Worm (Caenorhabditis elegans): ENCODE measurements around the gene W08F4.3.
A peak's percentile ranks its signal among the peaks of the same experiment; 100 is the strongest.

The W08F4.3 gene

ce11 chrII:602969-603368 is 22.6 kb downstream of the W08F4.3 start (continued):
- TF ChIP-seq ZK546.5 (tag; optimal IDR thresholded peaks at IDR 0.05) (no peak), F49E8.2 (tag; optimal IDR thresholded peaks at IDR 0.05; ENCODE audit: borderline replicate concordance) (no peak), aha-1 (tag) (peak; percentile 89), dmd-9 (GFP tag; IDR thresholded peaks at IDR 0.05) (no peak), mdt-29 (GFP tag; IDR thresholded peaks at IDR 0.05) (no peak), nhr-28 (tag; optimal IDR thresholded peaks at IDR 0.05) (peak; percentile 61), lin-13 (GFP tag; optimal IDR thresholded peaks at IDR 0.05) (peak; percentile 55), zip-2 (tag; optimal IDR thresholded peaks at IDR 0.05) (no peak), nhr-25 (tag; optimal IDR thresholded peaks at IDR 0.05; ENCODE audit: borderline replicate concordance, insufficient read depth) (no peak), F26F4.8 (GFP tag; conservative IDR thresholded peaks at IDR 0.05) (no peak), daf-12 (tag; optimal IDR thresholded peaks at IDR 0.05) (no peak), ztf-7 (tag; optimal IDR thresholded peaks at IDR 0.05) (no peak), R02D3.7 (tag; optimal IDR thresholded peaks at IDR 0.05) (no peak), ceh-32 (tag; optimal IDR thresholded peaks at IDR 0.05; ENCODE audit: poor library complexity) (no peak), nhr-237 (tag; optimal IDR thresholded peaks at IDR 0.05) (no peak), nhr-11 (tag; optimal IDR thresholded peaks at IDR 0.05) (no peak), mes-2 (tag; optimal IDR thresholded peaks at IDR 0.05; ENCODE audit: poor library complexity, severe bottlenecking) (no peak), F10B5.3 (tag; optimal IDR thresholded peaks at IDR 0.05) (no peak), daf-19 (GFP tag; conservative IDR thresholded peaks at IDR 0.05) (no peak), snpc-1.2 (GFP tag; IDR thresholded peaks at IDR 0.05) (no peak), D1046.2 (GFP tag; IDR thresholded peaks at IDR 0.05) (no peak), hlh-11 (tag; optimal IDR thresholded peaks at IDR 0.05) (peak; percentile 88), madf-9 (GFP tag; conservative IDR thresholded peaks at IDR 0.05) (no peak), Y105C5A.15 (GFP tag; IDR thresholded peaks at IDR 0.05) (no peak)

DNA sequence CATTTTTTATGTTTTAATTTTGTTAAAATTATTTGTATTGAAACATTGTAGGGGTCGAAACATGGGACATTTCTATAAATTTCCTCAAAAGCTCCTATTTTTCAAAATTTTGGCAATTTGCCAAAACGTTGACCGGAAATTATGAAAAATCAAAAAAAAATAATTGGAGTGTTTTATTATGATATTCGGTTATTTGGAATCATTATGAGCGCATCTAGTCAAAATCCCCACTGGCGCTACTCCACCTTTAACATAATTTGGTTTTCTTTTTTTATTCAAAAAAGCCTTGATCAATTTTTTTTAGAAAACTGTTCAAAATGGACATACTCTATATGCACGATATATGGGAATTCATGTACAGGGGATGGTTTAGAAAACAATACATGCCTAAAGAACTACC is 24.9 kb downstream of the W08F4.3 start, which contains the start of gene W04H10.2:
W04H10.2 (plus strand) TSS at position 301 of the 400 bp plus-strand sequence.
- no peak for TF ChIP-seq Y48G9A.11 (GFP tag; IDR thresholded peaks at IDR 0.05)
- TF ChIP-seq zag-1 (tag; optimal IDR thresholded peaks at IDR 0.05): no peak
- TF ChIP-seq ctbp-1 (GFP tag; IDR thresholded peaks at IDR 0.05): no peak
- no peak for TF ChIP-seq F26F4.8 (GFP tag; conservative IDR thresholded peaks at IDR 0.05)

DNA sequence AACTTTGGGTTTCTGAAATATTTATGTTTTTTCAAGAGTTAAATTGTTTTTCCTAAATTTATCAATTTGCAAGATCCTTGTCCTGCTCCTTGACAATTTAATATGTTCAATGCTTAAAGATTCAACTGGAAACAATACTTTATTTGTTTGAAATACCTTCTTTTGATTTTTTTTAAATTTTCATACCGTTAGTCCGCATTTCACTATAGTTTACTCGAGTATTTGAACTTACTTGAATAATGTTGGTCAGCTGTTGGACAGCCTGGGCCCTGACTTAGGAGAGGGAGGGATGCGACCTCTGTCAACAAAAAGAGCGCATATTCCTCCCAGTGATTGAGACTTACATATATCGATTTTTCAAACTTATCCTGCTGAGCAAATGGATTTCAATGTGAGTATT is 25.6 kb downstream of the W08F4.3 start, which contains the start of gene W04H10.5:
W04H10.5 (plus strand) TSS at position 301 of the 400 bp plus-strand sequence.
- TF ChIP-seq lsy-2 (tag; optimal IDR thresholded peaks at IDR 0.05): no peak
- no peak for TF ChIP-seq lin-13 (GFP tag; optimal IDR thresholded peaks at IDR 0.05)
- no peak for TF ChIP-seq dmd-8 (GFP tag; IDR thresholded peaks at IDR 0.05)

- TF ChIP-seq nhr-10 (tag; optimal IDR thresholded peaks at IDR 0.05) (no peak), unc-62 (GFP tag; optimal IDR thresholded peaks at IDR 0.05 in 1 of 2) (peak in 1 of 2 experiments; percentile 10), unc-62 (tag; optimal IDR thresholded peaks at IDR 0.05) (no peak), nhr-11 (tag; optimal IDR thresholded peaks at IDR 0.05) (no peak), nhr-237 (tag; optimal IDR thresholded peaks at IDR 0.05) (no peak)
These were observed 27.9 kb downstream of the W08F4.3 start, which contains the start of gene W04H10.6 for ce11 chrII:608341-608740. TSS of gene W04H10.6 (minus strand) at chrII:608441.

- TF ChIP-seq lin-1 (GFP tag; IDR thresholded peaks at IDR 0.05): no peak
- TF ChIP-seq ctbp-1 (GFP tag; IDR thresholded peaks at IDR 0.05): no peak
- TF ChIP-seq lin-39 (tag; optimal IDR thresholded peaks at IDR 0.05): no peak
- TF ChIP-seq dmd-8 (GFP tag; IDR thresholded peaks at IDR 0.05): no peak
- TF ChIP-seq gei-8 (GFP tag; optimal IDR thresholded peaks at IDR 0.05): no peak
- no peak for TF ChIP-seq hlh-30 (tag; optimal IDR thresholded peaks at IDR 0.05; ENCODE audit: insufficient read depth)
- TF ChIP-seq unc-62 (GFP tag; optimal IDR thresholded peaks at IDR 0.05 in 1 of 2): no peak
- TF ChIP-seq unc-62 (tag; optimal IDR thresholded peaks at IDR 0.05): no peak
- TF ChIP-seq nhr-48 (tag; optimal IDR thresholded peaks at IDR 0.05): no peak
- no peak for TF ChIP-seq mdt-29 (GFP tag; IDR thresholded peaks at IDR 0.05)
- no peak for TF ChIP-seq zfp-2 (tag; optimal IDR thresholded peaks at IDR 0.05)
- no peak for TF ChIP-seq nhr-102 (tag; optimal IDR thresholded peaks at IDR 0.05)
- TF ChIP-seq tag-97 (GFP tag; IDR thresholded peaks at IDR 0.05): no peak
- no peak for TF ChIP-seq hif-1 (tag; optimal IDR thresholded peaks at IDR 0.05)
These were observed 28.4 kb downstream of the W08F4.3 start, which contains the start of gene W04H10.1 for ce11 chrII:608757-609156. TSS of gene W04H10.1 (plus strand) at chrII:609057.
